In genomic region chrX:629239-629821, dm6 we compare ENCODE assay signal across 2 fruit fly cellular contexts.
TF ChIP-seq lines count a peak whose summit lies in the region.

TSS of gene RpL36 (minus strand) at chrX:629483.
TSS of gene Mybbp1A (plus strand) at chrX:629773.

TF ChIP-seq in whole organism, embryonic, 481 proteins besides CTCF, POLR2A, EP300 and RAD21 (continued from another document and continues in another):
- TF ChIP-seq CG16815 (GFP tag; optimal IDR thresholded peaks at IDR 0.05; lab: Kevin White, UChicago): peak; percentile 19
- TF ChIP-seq Poxn (GFP tag; IDR thresholded peaks at IDR 0.05; lab: Robert Waterston, UW): 0 out of 2 replicates have a peak, but pooled peaks have one; percentile 23
- TF ChIP-seq Hr39 (optimal IDR thresholded peaks at IDR 0.05; lab: Kevin White, UChicago): no peak
- TF ChIP-seq pho (GFP tag; optimal IDR thresholded peaks at IDR 0.05; lab: Kevin White, UChicago): peak; percentile 86
- peak; percentile 77 for TF ChIP-seq CG12071 (GFP tag; optimal IDR thresholded peaks at IDR 0.05; lab: Kevin White, UChicago)
- TF ChIP-seq CG17361 (GFP tag; IDR thresholded peaks at IDR 0.05; lab: Robert Waterston, UW): peak; percentile 76; the same call in 2 of the 3 replicates
- peak; percentile 98 for TF ChIP-seq Ets65A (GFP tag; lab: Kevin White, UChicago)
- no peak; the same call in 1 of the 2 replicates for TF ChIP-seq ro (GFP tag; IDR thresholded peaks at IDR 0.05; lab: Robert Waterston, UW)
- TF ChIP-seq emc (GFP tag; optimal IDR thresholded peaks at IDR 0.05; lab: Kevin White, UChicago): peak; percentile 80
- TF ChIP-seq so (GFP tag; IDR thresholded peaks at IDR 0.05; lab: Robert Waterston, UW): peak; percentile 57; the same call in 1 of the 3 replicates
- no peak for TF ChIP-seq CG10959 (GFP tag; IDR thresholded peaks at IDR 0.05; lab: Robert Waterston, UW)
- peak; percentile 37; the same call in 1 of the 2 replicates for TF ChIP-seq CG43689 (GFP tag; IDR thresholded peaks at IDR 0.05; lab: Robert Waterston, UW)
- TF ChIP-seq vnd (GFP tag; IDR thresholded peaks at IDR 0.05; lab: Robert Waterston, UW; ENCODE audit: partially characterized antibody): peak; percentile 99
- TF ChIP-seq lola (GFP tag; optimal IDR thresholded peaks at IDR 0.05; lab: Kevin White, UChicago): peak in 1 of 3 experiments; percentile 42
- TF ChIP-seq CG30403 (GFP tag; optimal IDR thresholded peaks at IDR 0.05; lab: Kevin White, UChicago): peak; percentile 72
- no peak for TF ChIP-seq hth (optimal IDR thresholded peaks at IDR 0.05; lab: Kevin White, UChicago)
- no peak for TF ChIP-seq danr (GFP tag; IDR thresholded peaks at IDR 0.05; lab: Robert Waterston, UW)
- TF ChIP-seq sim (GFP tag; IDR thresholded peaks at IDR 0.05; lab: Robert Waterston, UW): 0 out of 2 replicates have a peak, but pooled peaks have one; percentile 7
- no peak for TF ChIP-seq ham (GFP tag; IDR thresholded peaks at IDR 0.05; lab: Robert Waterston, UW)
- TF ChIP-seq Hsf (GFP tag; optimal IDR thresholded peaks at IDR 0.05; lab: Kevin White, UChicago): peak; percentile 77
- no peak for TF ChIP-seq gsb-n (tag; optimal IDR thresholded peaks at IDR 0.05; lab: Kevin White, UChicago)
- peak; percentile 85 for TF ChIP-seq CG6791 (GFP tag; IDR thresholded peaks at IDR 0.05; lab: Robert Waterston, UW; ENCODE audit: partially characterized antibody)
- peak; percentile 37 to 71 for TF ChIP-seq Pdp1 (GFP tag; optimal IDR thresholded peaks at IDR 0.05; lab: Kevin White, UChicago)
- TF ChIP-seq Mad (GFP tag; optimal IDR thresholded peaks at IDR 0.05; lab: Kevin White, UChicago): peak; percentile 71
- TF ChIP-seq CG4360 (GFP tag; IDR thresholded peaks at IDR 0.05; lab: Robert Waterston, UW): no peak
- TF ChIP-seq CG3281 (GFP tag; optimal IDR thresholded peaks at IDR 0.05; lab: Kevin White, UChicago): peak; percentile 80
- TF ChIP-seq lbe (GFP tag; optimal IDR thresholded peaks at IDR 0.05; lab: Kevin White, UChicago): peak; percentile 17
- TF ChIP-seq unpg (GFP tag; optimal IDR thresholded peaks at IDR 0.05; lab: Kevin White, UChicago): peak; percentile 66
- no peak for TF ChIP-seq Abd-B (GFP tag; optimal IDR thresholded peaks at IDR 0.05; lab: Kevin White, UChicago)
- no peak for TF ChIP-seq Sox102F (GFP tag; optimal IDR thresholded peaks at IDR 0.05; lab: Kevin White, UChicago)
- TF ChIP-seq CG6854 (GFP tag; optimal IDR thresholded peaks at IDR 0.05; lab: Kevin White, UChicago): peak; percentile 66
- TF ChIP-seq CG4730 (GFP tag; IDR thresholded peaks at IDR 0.05; lab: Robert Waterston, UW): peak; percentile 41; the same call in 1 of the 2 replicates
- TF ChIP-seq CG9797 (GFP tag; optimal IDR thresholded peaks at IDR 0.05; lab: Kevin White, UChicago): peak; percentile 68
- peak; percentile 70 for TF ChIP-seq CG17328 (GFP tag; IDR thresholded peaks at IDR 0.05; lab: Robert Waterston, UW)
- TF ChIP-seq CG9437 (GFP tag; optimal IDR thresholded peaks at IDR 0.05; lab: Kevin White, UChicago): peak; percentile 46
- TF ChIP-seq esg (GFP tag; conservative IDR thresholded peaks at IDR 0.05; lab: Robert Waterston, UW): no peak
- TF ChIP-seq CG8944 (GFP tag; optimal IDR thresholded peaks at IDR 0.05; lab: Kevin White, UChicago): peak; percentile 55
- peak; percentile 65 for TF ChIP-seq CG11398 (GFP tag; optimal IDR thresholded peaks at IDR 0.05; lab: Kevin White, UChicago)
- TF ChIP-seq CG8290 (GFP tag; optimal IDR thresholded peaks at IDR 0.05; lab: Kevin White, UChicago): peak; percentile 35
- TF ChIP-seq CG8290 (tag; optimal IDR thresholded peaks at IDR 0.05; lab: Kevin White, UChicago): peak; percentile 48 to 90
- peak; percentile 75 for TF ChIP-seq mam (GFP tag; optimal IDR thresholded peaks at IDR 0.05; lab: Kevin White, UChicago)
- TF ChIP-seq CG6254 (GFP tag; optimal IDR thresholded peaks at IDR 0.05; lab: Kevin White, UChicago): peak; percentile 59
- peak; percentile 38; the same call in 1 of the 2 replicates for TF ChIP-seq Oaz (GFP tag; IDR thresholded peaks at IDR 0.05; lab: Robert Waterston, UW)
- peak; percentile 85 for TF ChIP-seq Dbx (GFP tag; IDR thresholded peaks at IDR 0.05; lab: Robert Waterston, UW)
- peak; percentile 80 for TF ChIP-seq zfh2 (GFP tag; optimal IDR thresholded peaks at IDR 0.05; lab: Kevin White, UChicago)
- TF ChIP-seq ap (GFP tag; IDR thresholded peaks at IDR 0.05; lab: Robert Waterston, UW): peak; percentile 58
- peak; percentile 3 for TF ChIP-seq run (tag; optimal IDR thresholded peaks at IDR 0.05; lab: Kevin White, UChicago)
- TF ChIP-seq CG31365 (tag; optimal IDR thresholded peaks at IDR 0.05; lab: Kevin White, UChicago): peak; percentile 42
- TF ChIP-seq CG30020 (tag; optimal IDR thresholded peaks at IDR 0.05; lab: Kevin White, UChicago): peak; percentile 38
- peak in 1 of 2 experiments; percentile 63 for TF ChIP-seq insv (GFP tag; optimal IDR thresholded peaks at IDR 0.05; lab: Kevin White, UChicago)
- peak; percentile 46 for TF ChIP-seq CG17359 (tag; optimal IDR thresholded peaks at IDR 0.05; lab: Kevin White, UChicago)
- no peak for TF ChIP-seq Tbp (GFP tag; optimal IDR thresholded peaks at IDR 0.05; lab: Kevin White, UChicago)
- peak; percentile 87 for TF ChIP-seq Bgb (GFP tag; IDR thresholded peaks at IDR 0.05; lab: Robert Waterston, UW; ENCODE audit: partially characterized antibody)
- no peak for TF ChIP-seq CG11504 (tag; optimal IDR thresholded peaks at IDR 0.05; lab: Kevin White, UChicago)
- TF ChIP-seq NfI (GFP tag; optimal IDR thresholded peaks at IDR 0.05; lab: Kevin White, UChicago): peak; percentile 86
- peak; percentile 63; the same call in 1 of the 3 replicates for TF ChIP-seq gce (GFP tag; IDR thresholded peaks at IDR 0.05; lab: Robert Waterston, UW)
- TF ChIP-seq chm (GFP tag; IDR thresholded peaks at IDR 0.05; lab: Robert Waterston, UW): peak; percentile 61; the same call in 1 of the 2 replicates
- TF ChIP-seq dmrt99B (tag; optimal IDR thresholded peaks at IDR 0.05; lab: Kevin White, UChicago): no peak
- peak; percentile 32 for TF ChIP-seq CG13123 (GFP tag; optimal IDR thresholded peaks at IDR 0.05; lab: Kevin White, UChicago)
- peak; percentile 62 for TF ChIP-seq CG10654 (GFP tag; optimal IDR thresholded peaks at IDR 0.05; lab: Kevin White, UChicago)
- TF ChIP-seq grn (GFP tag; optimal IDR thresholded peaks at IDR 0.05; lab: Kevin White, UChicago): peak; percentile 57
- peak; percentile 89 for TF ChIP-seq CG1603 (tag; optimal IDR thresholded peaks at IDR 0.05; lab: Kevin White, UChicago)
- TF ChIP-seq cg (GFP tag; optimal IDR thresholded peaks at IDR 0.05; lab: Kevin White, UChicago): peak; percentile 62
- peak; percentile 75 for TF ChIP-seq Dp (GFP tag; optimal IDR thresholded peaks at IDR 0.05; lab: Kevin White, UChicago)

TF ChIP-seq in whole organism, prepupa, 60 proteins besides CTCF, POLR2A, EP300 and RAD21 (continued from another document):
- peak; percentile 66 for TF ChIP-seq CG31627 (GFP tag; optimal IDR thresholded peaks at IDR 0.05; lab: Kevin White, UChicago)
- peak; percentile 29 for TF ChIP-seq Sox15 (GFP tag; optimal IDR thresholded peaks at IDR 0.05; lab: Kevin White, UChicago)
- no peak for TF ChIP-seq CG10631 (GFP tag; optimal IDR thresholded peaks at IDR 0.05; lab: Kevin White, UChicago)
- TF ChIP-seq salr (GFP tag; optimal IDR thresholded peaks at IDR 0.05; lab: Kevin White, UChicago): peak in 1 of 2 experiments; percentile 54
- peak; percentile 63 for TF ChIP-seq cyc (GFP tag; optimal IDR thresholded peaks at IDR 0.05; lab: Kevin White, UChicago)
- peak; percentile 64 for TF ChIP-seq CG34406 (GFP tag; optimal IDR thresholded peaks at IDR 0.05; lab: Kevin White, UChicago)
